Worm (Caenorhabditis elegans): ENCODE data around the gene E04F6.8.

DNA sequence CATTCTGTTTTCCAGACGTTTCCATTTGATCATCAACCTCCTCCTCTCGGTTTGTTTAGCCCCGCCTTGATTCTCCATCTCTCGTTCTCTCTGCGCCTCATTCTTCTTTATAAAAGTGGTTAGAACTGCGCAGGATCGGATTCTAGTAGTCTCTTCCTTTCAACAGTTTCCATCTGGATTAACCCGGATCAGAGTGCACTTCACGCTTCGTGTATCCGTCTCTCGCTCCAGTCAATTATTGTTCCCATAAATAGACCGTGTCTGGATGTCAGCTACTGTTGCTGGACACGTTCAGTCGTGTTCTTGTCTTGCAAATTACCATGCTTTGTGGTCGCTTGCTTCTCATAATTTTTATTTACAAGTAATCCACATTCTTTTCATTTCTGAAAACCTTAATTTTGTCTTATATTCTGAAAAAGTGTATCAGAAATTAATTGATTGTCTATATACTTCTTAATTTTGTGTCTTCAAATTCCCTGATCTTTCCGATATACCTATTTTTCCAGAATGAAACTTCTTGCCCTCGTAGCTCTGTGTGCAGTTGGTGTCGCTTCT, 17.5 kb upstream of the E04F6.8 start, which contains the start of gene F32A5.4:
- TF ChIP-seq nhr-11 (tag; optimal IDR thresholded peaks at IDR 0.05) = no peak
- no peak for TF ChIP-seq pqm-1 (tag; optimal IDR thresholded peaks at IDR 0.05)
